Fruit fly (Drosophila melanogaster): ENCODE data around the gene Prosbeta4R2.

dm6 chr2L:2609694-2610093, 45.5 kb upstream of the Prosbeta4R2 start, which contains the start of gene CG15395:
- TF ChIP-seq bab1 (GFP tag; optimal IDR thresholded peaks at IDR 0.05) (no peak), Mnt (GFP tag; optimal IDR thresholded peaks at IDR 0.05) (no peak), CG5204 (GFP tag; optimal IDR thresholded peaks at IDR 0.05) (no peak), ovo (GFP tag; optimal IDR thresholded peaks at IDR 0.05) (no peak), cnc (optimal IDR thresholded peaks at IDR 0.05) (no peak), CG7045 (GFP tag; optimal IDR thresholded peaks at IDR 0.05) (no peak), pad (GFP tag; optimal IDR thresholded peaks at IDR 0.05) (no peak), Crg-1 (GFP tag; optimal IDR thresholded peaks at IDR 0.05) (no peak), tj (GFP tag; optimal IDR thresholded peaks at IDR 0.05) (no peak), toe (GFP tag; optimal IDR thresholded peaks at IDR 0.05) (no peak), CG7101 (tag; optimal IDR thresholded peaks at IDR 0.05) (no peak)
